Worm (Caenorhabditis elegans): ENCODE measurements around the gene wht-4.

DNA sequence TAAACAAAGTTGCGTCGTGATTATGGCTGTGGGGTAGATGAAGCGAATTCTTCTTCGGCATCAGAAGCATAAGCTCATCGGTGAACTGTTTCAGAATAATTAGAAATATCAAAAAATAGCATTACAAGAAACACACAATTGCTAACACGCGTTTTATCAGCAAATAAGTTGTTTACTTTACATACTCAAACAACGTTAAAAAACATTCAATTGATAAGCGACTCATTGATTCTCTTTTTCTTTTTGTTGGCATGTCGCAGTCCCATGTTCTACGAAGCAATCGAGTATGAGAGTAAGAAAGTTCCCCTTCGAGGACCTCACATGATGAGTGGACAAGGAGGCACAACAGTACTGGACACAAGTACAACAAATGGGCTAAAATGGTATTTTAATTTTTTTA is 17.9 kb downstream of the wht-4 start, which contains the start of gene btb-16:
- TF ChIP-seq nhr-76 (tag; optimal IDR thresholded peaks at IDR 0.05) (no peak), jun-1 (tag; optimal IDR thresholded peaks at IDR 0.05) (no peak), nhr-77 (tag; optimal IDR thresholded peaks at IDR 0.05) (no peak), unc-62 (GFP tag; optimal IDR thresholded peaks at IDR 0.05) (no peak), zag-1 (tag; optimal IDR thresholded peaks at IDR 0.05) (no peak), R02D3.7 (tag; optimal IDR thresholded peaks at IDR 0.05) (no peak), eor-1 (tag; optimal IDR thresholded peaks at IDR 0.05) (no peak), nhr-23 (tag; optimal IDR thresholded peaks at IDR 0.05) (no peak), ama-1 (optimal IDR thresholded peaks at IDR 0.05) (no peak), ztf-4 (tag; optimal IDR thresholded peaks at IDR 0.05) (no peak), aly-2 (tag; optimal IDR thresholded peaks at IDR 0.05) (no peak), snpc-4 (tag; optimal IDR thresholded peaks at IDR 0.05) (no peak)
